Fruit fly (Drosophila melanogaster) whole organism, embryonic: ENCODE results near the gene CRAT.
A peak's percentile ranks its signal among the peaks of the same experiment; 100 is the strongest.

ENCODE experiments used
- Atf-2 ChIP-seq: fragments of 200-800 bp; sonication (Bioruptor generic); optimal IDR thresholded peaks from 2 replicates; lab custom pipeline; 2016; ENCODE audit warnings: missing biosample characterization, missing genetic modification characterization
- Awh ChIP-seq: fragments of 200-800 bp; sonication (Bioruptor generic); IDR thresholded peaks from 2 replicates; pipeline ENCODE4, ENCODE4 v1.3.6; 2022; ENCODE audit warnings: missing biosample characterization, missing genetic modification characterization
- Blimp-1 ChIP-seq: fragments of 200-800 bp; sonication (Bioruptor generic); optimal IDR thresholded peaks from 3 replicates; lab custom pipeline; 2018; ENCODE audit warnings: missing biosample characterization, missing genetic modification characterization, mild to moderate bottlenecking, moderate library complexity, missing genetic modification reagents
- CG10431 ChIP-seq: fragments of 200-800 bp; sonication (Bioruptor generic); optimal IDR thresholded peaks from 3 replicates; lab custom pipeline; 2018; ENCODE audit warnings: missing biosample characterization, mild to moderate bottlenecking, missing genetic modification characterization
- CG12071 ChIP-seq: fragments of 200-800 bp; sonication (Bioruptor generic); optimal IDR thresholded peaks from 3 replicates; lab custom pipeline; 2018; ENCODE audit warnings: missing biosample characterization, mild to moderate bottlenecking, missing genetic modification characterization
- CG12104 ChIP-seq: fragments of 200-800 bp; sonication (Bioruptor generic); optimal IDR thresholded peaks from 3 replicates; lab custom pipeline; 2016; ENCODE audit warnings: missing biosample characterization, missing genetic modification characterization
- CG14441 ChIP-seq: fragments of 200-800 bp; sonication (Bioruptor generic); IDR thresholded peaks from 2 replicates; pipeline ENCODE4 v1.3.6; 2022; ENCODE audit warnings: missing biosample characterization, missing genetic modification characterization
- CG1602 ChIP-seq: fragments of 200-800 bp; sonication (Bioruptor generic); optimal IDR thresholded peaks from 3 replicates; lab custom pipeline; 2016; ENCODE audit warnings: missing biosample characterization, missing genetic modification characterization
- CG18599 ChIP-seq: fragments of 200-800 bp; sonication (Bioruptor generic); optimal IDR thresholded peaks from 3 replicates; lab custom pipeline; 2017; ENCODE audit warnings: missing biosample characterization, missing genetic modification characterization, mild to moderate bottlenecking, moderate library complexity, missing genetic modification reagents
- CG18619 ChIP-seq: fragments of 200-800 bp; sonication (Bioruptor generic); optimal IDR thresholded peaks from 3 replicates; lab custom pipeline; 2017; ENCODE audit warnings: missing biosample characterization, mild to moderate bottlenecking, missing genetic modification characterization
- CG3995 ChIP-seq: fragments of 200-800 bp; sonication (Bioruptor generic); optimal IDR thresholded peaks from 3 replicates; lab custom pipeline; 2016; ENCODE audit warnings: missing biosample characterization, missing genetic modification characterization
- CG42726 ChIP-seq: fragments of 200-800 bp; sonication (Bioruptor generic); IDR thresholded peaks from 2 replicates; pipeline ENCODE4 v1.3.6; 2022; ENCODE audit warnings: missing biosample characterization, missing genetic modification characterization; ENCODE audit not compliant: partially characterized antibody
- CG6272 ChIP-seq: fragments of 200-800 bp; sonication (Bioruptor generic); IDR thresholded peaks from 2 replicates; pipeline ENCODE4 v1.3.6; 2022; ENCODE audit warnings: missing biosample characterization, missing genetic modification characterization
- CG6813 ChIP-seq: fragments of 200-800 bp; sonication (Bioruptor generic); optimal IDR thresholded peaks from 2 replicates; lab custom pipeline; 2017; ENCODE audit warnings: missing biosample characterization, missing genetic modification characterization, mild to moderate bottlenecking, moderate library complexity, missing genetic modification reagents
- CG7987 ChIP-seq: fragments of 200-800 bp; sonication (Bioruptor generic); optimal IDR thresholded peaks from 2 replicates; lab custom pipeline; 2018; ENCODE audit warnings: missing biosample characterization, mild to moderate bottlenecking, missing genetic modification characterization, moderate library complexity
- CG8478 ChIP-seq: fragments of >200 bp; optimal IDR thresholded peaks from 2 replicates; lab custom pipeline; 2018
- CG9797 ChIP-seq: fragments of 200-800 bp; sonication (Bioruptor generic); optimal IDR thresholded peaks from 3 replicates; lab custom pipeline; 2018; ENCODE audit warnings: missing biosample characterization, mild to moderate bottlenecking, missing genetic modification characterization
- CG9876 ChIP-seq: fragments of 200-800 bp; sonication (Bioruptor generic); optimal IDR thresholded peaks from 2 replicates; lab custom pipeline; 2016; ENCODE audit warnings: missing biosample characterization, missing genetic modification characterization
- CkIIα-i1 ChIP-seq: fragments of 200-800 bp; sonication (Bioruptor generic); IDR thresholded peaks from 2 replicates; pipeline ENCODE4 v1.3.6; 2022; ENCODE audit warnings: missing biosample characterization, missing genetic modification characterization
- D ChIP-seq, 2 experiments: fragments of 200-800 bp in 1 of 2; fragments of >200 bp in 1 of 2; sonication (Bioruptor generic) in 1 of 2; optimal IDR thresholded peaks; 2 replicates in 1 of 2; 3 replicates in 1 of 2; lab custom pipeline; 2017; ENCODE audit warnings: mild to moderate bottlenecking in 1 of 2, missing biosample characterization in 1 of 2, missing genetic modification characterization in 1 of 2, missing genetic modification reagents in 1 of 2
- Deaf1 ChIP-seq: fragments of 200-800 bp; optimal IDR thresholded peaks from 3 replicates; lab custom pipeline; 2019; ENCODE audit warnings: missing biosample characterization, mild to moderate bottlenecking, missing genetic modification characterization, moderate library complexity
- Ets97D ChIP-seq: fragments of 200-800 bp; sonication (Bioruptor generic); optimal IDR thresholded peaks from 3 replicates; lab custom pipeline; 2016; ENCODE audit warnings: missing biosample characterization, missing genetic modification characterization
- Fer2 ChIP-seq: fragments of 200-800 bp; sonication (Bioruptor generic); optimal IDR thresholded peaks from 2 replicates; lab custom pipeline; 2018; ENCODE audit warnings: missing biosample characterization, mild to moderate bottlenecking, missing genetic modification characterization, moderate library complexity
- Hmx ChIP-seq: fragments of 200-800 bp; sonication (Bioruptor generic); optimal IDR thresholded peaks from 2 replicates; lab custom pipeline; 2016; ENCODE audit warnings: missing biosample characterization, missing genetic modification characterization
- Kr ChIP-seq: fragments of 200-800 bp; sonication (Bioruptor generic); optimal IDR thresholded peaks from 2 replicates; lab custom pipeline; 2017; ENCODE audit warnings: missing biosample characterization, mild to moderate bottlenecking, missing genetic modification characterization
- Meics ChIP-seq: fragments of 200-800 bp; sonication (Bioruptor generic); optimal IDR thresholded peaks from 2 replicates; lab custom pipeline; 2017; ENCODE audit warnings: missing biosample characterization, mild to moderate bottlenecking, missing genetic modification characterization
- NfI ChIP-seq: fragments of 200-800 bp; sonication (Bioruptor generic); optimal IDR thresholded peaks from 3 replicates; lab custom pipeline; 2018; ENCODE audit warnings: missing biosample characterization, mild to moderate bottlenecking, missing genetic modification characterization, moderate library complexity
- Ptx1 ChIP-seq: fragments of 200-800 bp; sonication (Bioruptor generic); IDR thresholded peaks from 2 replicates; pipeline ENCODE4 v1.3.6; 2022; ENCODE audit warnings: missing biosample characterization, missing genetic modification characterization
- Taf1 ChIP-seq: fragments of 200-800 bp; sonication (Bioruptor generic); IDR thresholded peaks from 2 replicates; pipeline ENCODE4 v1.3.6; 2022; ENCODE audit warnings: missing biosample characterization, missing genetic modification characterization
- Trl ChIP-seq, 3 experiments: fragments of >200 bp in 2 of 3; fragments of 200-800 bp in 1 of 3; sonication (Bioruptor generic) in 1 of 3; optimal IDR thresholded peaks; 2 replicates in 1 of 3; 3 replicates in 2 of 3; lab custom pipeline; 2016 to 2017; ENCODE audit warnings: missing biosample characterization in 1 of 3, missing genetic modification characterization in 1 of 3
- abd-A ChIP-seq: fragments of 200-800 bp; sonication (Bioruptor generic); optimal IDR thresholded peaks from 3 replicates; lab custom pipeline; 2019; ENCODE audit warnings: missing biosample characterization, mild to moderate bottlenecking, missing genetic modification characterization, moderate library complexity
- ac ChIP-seq: fragments of 200-800 bp; sonication (Bioruptor generic); optimal IDR thresholded peaks from 3 replicates; lab custom pipeline; 2017; ENCODE audit warnings: missing biosample characterization, mild to moderate bottlenecking, missing genetic modification characterization
- ash1 ChIP-seq: fragments of 200-800 bp; sonication (Bioruptor generic); optimal IDR thresholded peaks from 2 replicates; lab custom pipeline; 2018; ENCODE audit warnings: missing biosample characterization, mild to moderate bottlenecking, missing genetic modification characterization
- br ChIP-seq: fragments of >200 bp; optimal IDR thresholded peaks from 2 replicates; lab custom pipeline; 2017
- caup ChIP-seq: fragments of 200-800 bp; sonication (Bioruptor generic); optimal IDR thresholded peaks from 3 replicates; lab custom pipeline; 2017; ENCODE audit warnings: missing biosample characterization, mild to moderate bottlenecking, missing genetic modification characterization, moderate library complexity; ENCODE audit not compliant: severe bottlenecking
- gt ChIP-seq: fragments of 200-800 bp; sonication (Bioruptor generic); IDR thresholded peaks from 2 replicates; pipeline ENCODE4 v1.3.6; 2022; ENCODE audit warnings: missing biosample characterization, missing genetic modification characterization
- ind ChIP-seq: fragments of 200-800 bp; sonication (Bioruptor generic); optimal IDR thresholded peaks from 3 replicates; lab custom pipeline; 2016; ENCODE audit warnings: missing biosample characterization, missing genetic modification characterization
- klu ChIP-seq: fragments of 200-800 bp; sonication (Bioruptor generic); IDR thresholded peaks from 2 replicates; pipeline ENCODE4 v1.3.6; 2022; ENCODE audit warnings: missing biosample characterization, missing genetic modification characterization
- lov ChIP-seq, 2 experiments: fragments of 200-800 bp in 1 of 2; fragments of >200 bp in 1 of 2; sonication (Bioruptor generic) in 1 of 2; IDR thresholded peaks in 1 of 2; optimal IDR thresholded peaks in 1 of 2; 2 replicates in 1 of 2; 3 replicates in 1 of 2; pipeline versions ENCODE4 v1.3.6 to Lab custom; 2017 to 2022; ENCODE audit warnings: missing biosample characterization in 1 of 2, missing genetic modification characterization in 1 of 2
- pho ChIP-seq: fragments of 200-800 bp; sonication (Bioruptor generic); optimal IDR thresholded peaks from 2 replicates; lab custom pipeline; 2016; ENCODE audit warnings: missing biosample characterization, missing genetic modification characterization
- pros ChIP-seq: fragments of 200-800 bp; sonication (Bioruptor generic); optimal IDR thresholded peaks from 3 replicates; lab custom pipeline; 2019; ENCODE audit warnings: missing biosample characterization, mild to moderate bottlenecking, missing genetic modification characterization, moderate library complexity
- pum ChIP-seq: fragments of 200-800 bp; sonication (Bioruptor generic); optimal IDR thresholded peaks from 2 replicates; lab custom pipeline; 2016; ENCODE audit warnings: missing biosample characterization, missing genetic modification characterization
- repo ChIP-seq: fragments of 200-800 bp; sonication (Bioruptor generic); optimal IDR thresholded peaks from 2 replicates; lab custom pipeline; 2016; ENCODE audit warnings: missing biosample characterization, missing genetic modification characterization
- row ChIP-seq: fragments of 200-800 bp; sonication (Bioruptor generic); IDR thresholded peaks from 3 replicates; pipeline ENCODE4 v1.3.6; 2022; ENCODE audit warnings: missing biosample characterization, missing genetic modification characterization
- scrt ChIP-seq: fragments of 200-800 bp; sonication (Bioruptor generic); optimal IDR thresholded peaks from 2 replicates; lab custom pipeline; 2018; ENCODE audit warnings: missing biosample characterization, mild to moderate bottlenecking, missing genetic modification characterization, moderate library complexity
- sens ChIP-seq: fragments of 200-800 bp; sonication (Bioruptor generic); peaks from one replicate; lab custom pipeline; 2016; ENCODE audit warnings: missing biosample characterization, missing genetic modification characterization
- so ChIP-seq: fragments of 200-800 bp; sonication (Bioruptor generic); IDR thresholded peaks from 3 replicates; pipeline ENCODE4 v1.3.6; 2022; ENCODE audit warnings: missing biosample characterization, missing genetic modification characterization
- ttk ChIP-seq: fragments of 200-800 bp; sonication (Bioruptor generic); IDR thresholded peaks from 2 replicates; pipeline ENCODE4 v2.1.2; 2022; ENCODE audit warnings: missing biosample characterization, missing genetic modification characterization

CRAT gene

dm6 chr3R:6375944-6376343 lies at the start of gene CRAT:
CRAT (minus strand) TSS chr3R:6376044.
- TF ChIP-seq Fer2 (tag; lab: Kevin White, UChicago) (no peak), ttk (GFP tag; lab: Robert Waterston, UW) (no peak), CG9876 (GFP tag; lab: Kevin White, UChicago) (no peak), klu (GFP tag; lab: Robert Waterston, UW) (no peak), pho (no peak), Taf1 (GFP tag; lab: Robert Waterston, UW) (no peak), gt (GFP tag; lab: Robert Waterston, UW) (no peak), CkIIα-i1 (GFP tag; lab: Robert Waterston, UW) (no peak), CG18599 (GFP tag; lab: Kevin White, UChicago) (no peak)

- TF ChIP-seq Hmx (GFP tag; lab: Kevin White, UChicago) = no peak
- peak; percentile 7 for TF ChIP-seq CG9797 (GFP tag; lab: Kevin White, UChicago)
- peak; percentile 89 for TF ChIP-seq repo (GFP tag; lab: Kevin White, UChicago)
- TF ChIP-seq lov (optimal IDR thresholded peaks at IDR 0.05; lab: Kevin White, UChicago) = no peak
- peak; percentile 86 for TF ChIP-seq lov (GFP tag; IDR thresholded peaks at IDR 0.05; lab: Robert Waterston, UW)
- peak; percentile 81 for TF ChIP-seq CG6272
- peak; percentile 72 for TF ChIP-seq Ets97D (GFP tag; lab: Kevin White, UChicago)
- peak; percentile 93 for TF ChIP-seq Ptx1
- peak; percentile 86 for TF ChIP-seq scrt (GFP tag; lab: Kevin White, UChicago)
- TF ChIP-seq sens (GFP tag; lab: Kevin White, UChicago) = peak; percentile 99
- TF ChIP-seq Awh (GFP tag; lab: Robert Waterston, UW) = peak; percentile 90
- TF ChIP-seq CG42726 = no peak
- peak; percentile 31 for TF ChIP-seq ash1 (GFP tag; lab: Kevin White, UChicago)
- TF ChIP-seq CG1602 (GFP tag; lab: Kevin White, UChicago) = peak; percentile 88
- TF ChIP-seq ind (GFP tag; lab: Kevin White, UChicago) = peak; percentile 94
- TF ChIP-seq Kr (GFP tag; lab: Kevin White, UChicago) = peak; percentile 53
- TF ChIP-seq CG10431 (GFP tag; lab: Kevin White, UChicago) = peak; percentile 3
- TF ChIP-seq caup (GFP tag; lab: Kevin White, UChicago) = peak; percentile 90
- peak; percentile 91 for TF ChIP-seq CG12071
- TF ChIP-seq Atf-2 (GFP tag; lab: Kevin White, UChicago) = peak; percentile 89
- peak; percentile 66 for TF ChIP-seq CG7987 (GFP tag; lab: Kevin White, UChicago)
- peak; percentile 93 for TF ChIP-seq NfI (GFP tag; lab: Kevin White, UChicago)
- TF ChIP-seq D (optimal IDR thresholded peaks at IDR 0.05; lab: Kevin White, UChicago) = no peak
- TF ChIP-seq D (GFP tag; optimal IDR thresholded peaks at IDR 0.05; lab: Kevin White, UChicago) = peak; percentile 79
- TF ChIP-seq br (lab: Kevin White, UChicago) = no peak
- TF ChIP-seq Trl (optimal IDR thresholded peaks at IDR 0.05; lab: Kevin White, UChicago) = peak; percentile 61 to 76
- peak; percentile 95 for TF ChIP-seq Trl (GFP tag; optimal IDR thresholded peaks at IDR 0.05; lab: Kevin White, UChicago)
- peak; percentile 76 for TF ChIP-seq CG3995 (GFP tag; lab: Kevin White, UChicago)
- TF ChIP-seq so (GFP tag; lab: Robert Waterston, UW) = peak; percentile 85; the same call in 2 of the 3 replicates
- no peak for TF ChIP-seq CG8478
- TF ChIP-seq abd-A (tag; lab: Kevin White, UChicago) = peak; percentile 54
- TF ChIP-seq Blimp-1 (GFP tag; lab: Kevin White, UChicago) = peak; percentile 86
- TF ChIP-seq Deaf1 (tag; lab: Kevin White, UChicago) = peak; percentile 74
- TF ChIP-seq CG6813 (GFP tag; lab: Kevin White, UChicago) = peak; percentile 94
- TF ChIP-seq CG14441 (GFP tag; lab: Robert Waterston, UW) = peak; percentile 87
- TF ChIP-seq CG12104 (GFP tag; lab: Kevin White, UChicago) = peak; percentile 70
- TF ChIP-seq pros (GFP tag; lab: Kevin White, UChicago) = peak; percentile 77
- peak; percentile 94 for TF ChIP-seq pum (GFP tag; lab: Kevin White, UChicago)
- peak; percentile 80 for TF ChIP-seq ac (GFP tag; lab: Kevin White, UChicago)
- TF ChIP-seq row (GFP tag; lab: Robert Waterston, UW) = peak; percentile 97
- TF ChIP-seq CG18619 (GFP tag; lab: Kevin White, UChicago) = peak; percentile 87
- TF ChIP-seq Meics (GFP tag; lab: Kevin White, UChicago) = peak; percentile 93
These were observed 48.2 kb upstream of the CRAT start for dm6 chr3R:6423984-6424602.
